Worm (Caenorhabditis elegans): ENCODE results near the gene ZK1320.2.

ZK1320.2 gene

ce11 chrII:9682044-9682443 lies 23.2 kb upstream of the ZK1320.2 start:
- TF ChIP-seq elt-1 (tag; optimal IDR thresholded peaks at IDR 0.05; ENCODE audit: borderline replicate concordance, insufficient read depth) (no peak), ces-1 (GFP tag; optimal IDR thresholded peaks at IDR 0.05) (peak; percentile 1), mep-1 (tag; optimal IDR thresholded peaks at IDR 0.05) (no peak), blmp-1 (tag; optimal IDR thresholded peaks at IDR 0.05) (no peak)

- no peak for TF ChIP-seq nhr-76 (tag; optimal IDR thresholded peaks at IDR 0.05)
Observed at ce11 chrII:9680493-9680892, 21.7 kb upstream of the ZK1320.2 start, which contains the start of gene ZK1320.13. Gene ZK1320.13, plus strand, starts transcription at chrII:9680793.

ce11 chrII:9679842-9680241 lies 21.0 kb upstream of the ZK1320.2 start:
- no peak for TF ChIP-seq snpc-4 (tag; optimal IDR thresholded peaks at IDR 0.05)
- no peak for TF ChIP-seq lin-32 (GFP tag; optimal IDR thresholded peaks at IDR 0.05)
- no peak for TF ChIP-seq nhr-237 (tag; optimal IDR thresholded peaks at IDR 0.05)
- TF ChIP-seq bed-3 (GFP tag; optimal IDR thresholded peaks at IDR 0.05): no peak
- no peak for TF ChIP-seq M03D4.4 (tag; optimal IDR thresholded peaks at IDR 0.05)
- no peak for TF ChIP-seq blmp-1 (tag; optimal IDR thresholded peaks at IDR 0.05)
- TF ChIP-seq drap-1 (GFP tag; optimal IDR thresholded peaks at IDR 0.05): no peak
- TF ChIP-seq nhr-2 (tag; optimal IDR thresholded peaks at IDR 0.05): no peak
- no peak for TF ChIP-seq lsy-2 (tag; optimal IDR thresholded peaks at IDR 0.05)
- no peak for TF ChIP-seq ceh-43 (GFP tag; optimal IDR thresholded peaks at IDR 0.05)
- TF ChIP-seq tbx-8 (GFP tag; optimal IDR thresholded peaks at IDR 0.05): no peak
- TF ChIP-seq mep-1 (tag; optimal IDR thresholded peaks at IDR 0.05): no peak

- TF ChIP-seq unc-120 (tag; optimal IDR thresholded peaks at IDR 0.05; ENCODE audit: poor library complexity, severe bottlenecking) (no peak), lin-32 (GFP tag; optimal IDR thresholded peaks at IDR 0.05) (no peak), blmp-1 (tag; optimal IDR thresholded peaks at IDR 0.05) (no peak), elt-3 (tag; optimal IDR thresholded peaks at IDR 0.05) (no peak), lin-13 (tag; optimal IDR thresholded peaks at IDR 0.05) (no peak), nhr-28 (tag; optimal IDR thresholded peaks at IDR 0.05) (no peak), unc-39 (tag; optimal IDR thresholded peaks at IDR 0.05) (no peak), nhr-237 (tag; optimal IDR thresholded peaks at IDR 0.05) (no peak), snpc-4 (tag; optimal IDR thresholded peaks at IDR 0.05) (no peak), sem-2 (GFP tag; optimal IDR thresholded peaks at IDR 0.05) (no peak), mls-2 (tag; optimal IDR thresholded peaks at IDR 0.05) (no peak)
Observed at ce11 chrII:9677470-9677869, 18.7 kb upstream of the ZK1320.2 start.

ce11 chrII:9674678-9675077 lies 15.9 kb upstream of the ZK1320.2 start, which contains the start of gene arc-1:
Gene arc-1, plus strand, starts transcription at chrII:9674978.
- TF ChIP-seq unc-120 (tag; optimal IDR thresholded peaks at IDR 0.05; ENCODE audit: poor library complexity, severe bottlenecking) (no peak), pha-4 (tag; optimal IDR thresholded peaks at IDR 0.05) (no peak), flh-1 (GFP tag; optimal IDR thresholded peaks at IDR 0.05) (no peak), lin-13 (tag; optimal IDR thresholded peaks at IDR 0.05) (no peak), ceh-43 (GFP tag; optimal IDR thresholded peaks at IDR 0.05) (no peak), hlh-1 (tag; optimal IDR thresholded peaks at IDR 0.05) (no peak), elt-1 (tag; optimal IDR thresholded peaks at IDR 0.05; ENCODE audit: borderline replicate concordance, insufficient read depth) (no peak), bed-3 (GFP tag; optimal IDR thresholded peaks at IDR 0.05) (no peak), ceh-39 (tag; optimal IDR thresholded peaks at IDR 0.05) (no peak), unc-39 (tag; optimal IDR thresholded peaks at IDR 0.05) (no peak), snpc-4 (tag; optimal IDR thresholded peaks at IDR 0.05) (no peak), lin-32 (GFP tag; optimal IDR thresholded peaks at IDR 0.05) (no peak)

- TF ChIP-seq lin-13 (tag; optimal IDR thresholded peaks at IDR 0.05): no peak
- no peak for TF ChIP-seq hlh-1 (tag; optimal IDR thresholded peaks at IDR 0.05)
- TF ChIP-seq blmp-1 (tag; optimal IDR thresholded peaks at IDR 0.05): no peak
- no peak for TF ChIP-seq lsy-2 (tag; optimal IDR thresholded peaks at IDR 0.05)
- no peak for TF ChIP-seq cnd-1 (tag; optimal IDR thresholded peaks at IDR 0.05)
- TF ChIP-seq ceh-43 (GFP tag; optimal IDR thresholded peaks at IDR 0.05): no peak
- TF ChIP-seq bed-3 (GFP tag; optimal IDR thresholded peaks at IDR 0.05): no peak
- TF ChIP-seq elt-1 (tag; optimal IDR thresholded peaks at IDR 0.05; ENCODE audit: borderline replicate concordance, insufficient read depth): no peak
- no peak for TF ChIP-seq mls-2 (tag; optimal IDR thresholded peaks at IDR 0.05)
- TF ChIP-seq M03D4.4 (tag; optimal IDR thresholded peaks at IDR 0.05): no peak
- no peak for TF ChIP-seq ztf-11 (tag; optimal IDR thresholded peaks at IDR 0.05)
- TF ChIP-seq mab-5 (tag; optimal IDR thresholded peaks at IDR 0.05): no peak
- no peak for TF ChIP-seq ham-2 (GFP tag; optimal IDR thresholded peaks at IDR 0.05)
- TF ChIP-seq ceh-83 (GFP tag; optimal IDR thresholded peaks at IDR 0.05): no peak
- no peak for TF ChIP-seq lin-32 (GFP tag; optimal IDR thresholded peaks at IDR 0.05)
Observed at ce11 chrII:9671308-9671707, 12.5 kb upstream of the ZK1320.2 start, which contains the start of gene ZK1320.7. Gene ZK1320.7, plus strand, starts transcription at chrII:9671608.
